Worm (Caenorhabditis elegans) whole organism, midembryonic: ENCODE results near the gene ugt-47.

ENCODE experiments used
- T22C8.4 ChIP-seq: fragments of 200-800 bp; sonication (Bioruptor generic); IDR thresholded peaks from 2 replicates; pipeline ENCODE4 v1.3.6; 2022; ENCODE audit warnings: missing genetic modification characterization, missing compliant biosample characterization
- cog-1 ChIP-seq: sonication (generic microtip); optimal IDR thresholded peaks from 2 replicates; lab custom pipeline; 2016; ENCODE audit warnings: missing genetic modification characterization, missing compliant biosample characterization
- flt-1 ChIP-seq: fragments of 200-800 bp; sonication (Bioruptor generic); IDR thresholded peaks from 2 replicates; pipeline ENCODE4 v1.3.6; 2022; ENCODE audit warnings: missing genetic modification characterization, missing compliant biosample characterization
- klf-2 ChIP-seq: fragments of 200-800 bp; sonication (Bioruptor generic); conservative IDR thresholded peaks from 2 replicates; pipeline ENCODE4 v1.3.6; 2022; ENCODE audit warnings: missing genetic modification reagents, missing genetic modification characterization, missing compliant biosample characterization
- med-1 ChIP-seq: sonication (generic microtip); optimal IDR thresholded peaks from 2 replicates; lab custom pipeline; 2017; ENCODE audit warnings: missing genetic modification characterization, mild to moderate bottlenecking, missing compliant biosample characterization, antibody characterized with exemption, missing genetic modification reagents; ENCODE audit not compliant: insufficient read depth
- ref-1 ChIP-seq: fragments of 200-800 bp; sonication (Bioruptor generic); conservative IDR thresholded peaks from 2 replicates; pipeline ENCODE4 v1.3.6; 2022; ENCODE audit warnings: missing genetic modification reagents, missing genetic modification characterization, missing compliant biosample characterization
- tab-1 ChIP-seq: fragments of 200-800 bp; sonication (Bioruptor generic); IDR thresholded peaks from 2 replicates; pipeline ENCODE4 v1.3.6; 2022; ENCODE audit warnings: missing genetic modification characterization, missing compliant biosample characterization
- ztf-23 ChIP-seq: fragments of 200-800 bp; sonication (Bioruptor generic); IDR thresholded peaks from 2 replicates; pipeline ENCODE4 v1.3.6; 2022; ENCODE audit warnings: missing genetic modification reagents, missing genetic modification characterization, missing compliant biosample characterization
- ztf-29 ChIP-seq: fragments of 200-800 bp; sonication (Bioruptor generic); IDR thresholded peaks from 2 replicates; pipeline ENCODE4 v1.3.6; 2022; ENCODE audit warnings: missing genetic modification reagents, missing genetic modification characterization, missing compliant biosample characterization

ugt-47 gene

ce11 chrV:10098429-10098828, at the start of gene ugt-47:
Gene ugt-47, minus strand, starts transcription at chrV:10098597.
- TF ChIP-seq med-1 (GFP tag; lab: Kevin White, UChicago): no peak
- no peak for TF ChIP-seq flt-1 (GFP tag; lab: Robert Waterston, UW)
- no peak for TF ChIP-seq cog-1
- no peak for TF ChIP-seq tab-1 (GFP tag; lab: Robert Waterston, UW)
- TF ChIP-seq ref-1 (GFP tag; lab: Robert Waterston, UW): no peak

ce11 chrV:10146787-10147186, 48.4 kb upstream of the ugt-47 start:
- TF ChIP-seq tab-1 (GFP tag; lab: Robert Waterston, UW) (no peak), med-1 (GFP tag; lab: Kevin White, UChicago) (no peak), ztf-29 (GFP tag; lab: Robert Waterston, UW) (no peak), klf-2 (GFP tag; lab: Robert Waterston, UW) (no peak), cog-1 (no peak), T22C8.4 (GFP tag; lab: Robert Waterston, UW) (no peak), ref-1 (GFP tag; lab: Robert Waterston, UW) (no peak), flt-1 (GFP tag; lab: Robert Waterston, UW) (no peak), ztf-23 (GFP tag; lab: Robert Waterston, UW) (no peak)

- TF ChIP-seq tab-1 (GFP tag; lab: Robert Waterston, UW): no peak
- TF ChIP-seq ref-1 (GFP tag; lab: Robert Waterston, UW): no peak
- no peak for TF ChIP-seq T22C8.4 (GFP tag; lab: Robert Waterston, UW)
- no peak for TF ChIP-seq cog-1
- no peak for TF ChIP-seq ztf-23 (GFP tag; lab: Robert Waterston, UW)
- no peak for TF ChIP-seq ztf-29 (GFP tag; lab: Robert Waterston, UW)
- no peak for TF ChIP-seq med-1 (GFP tag; lab: Kevin White, UChicago)
- no peak for TF ChIP-seq flt-1 (GFP tag; lab: Robert Waterston, UW)
Observed at ce11 chrV:10145653-10146052, 47.3 kb upstream of the ugt-47 start, which contains the start of gene C51E3.9. Gene C51E3.9, plus strand, starts transcription at chrV:10145953.

ce11 chrV:10134077-10134693, 35.8 kb upstream of the ugt-47 start, which contains the start of the genes C08B6.18, wdr-20 and C08B6.8:
Gene C08B6.18, minus strand, starts transcription at chrV:10134127.
Gene wdr-20, minus strand, starts transcription at chrV:10134158.
Gene C08B6.8, plus strand, starts transcription at chrV:10134643.
- TF ChIP-seq tab-1 (GFP tag; lab: Robert Waterston, UW) (no peak), cog-1 (no peak)

ce11 chrV:10133277-10133676, 34.9 kb upstream of the ugt-47 start:
- TF ChIP-seq ztf-29 (GFP tag; lab: Robert Waterston, UW) (no peak), klf-2 (GFP tag; lab: Robert Waterston, UW) (no peak)

- no peak for TF ChIP-seq ref-1 (GFP tag; lab: Robert Waterston, UW)
- TF ChIP-seq T22C8.4 (GFP tag; lab: Robert Waterston, UW): no peak
- TF ChIP-seq tab-1 (GFP tag; lab: Robert Waterston, UW): no peak
- no peak for TF ChIP-seq ztf-23 (GFP tag; lab: Robert Waterston, UW)
- TF ChIP-seq cog-1: no peak
- no peak for TF ChIP-seq klf-2 (GFP tag; lab: Robert Waterston, UW)
- TF ChIP-seq ztf-29 (GFP tag; lab: Robert Waterston, UW): no peak
- no peak for TF ChIP-seq flt-1 (GFP tag; lab: Robert Waterston, UW)
- no peak for TF ChIP-seq med-1 (GFP tag; lab: Kevin White, UChicago)
Observed at ce11 chrV:10130195-10130594, 31.8 kb upstream of the ugt-47 start, which contains the start of gene aos-1. Gene aos-1, minus strand, starts transcription at chrV:10130295.

- TF ChIP-seq cog-1 (no peak), ztf-23 (GFP tag; lab: Robert Waterston, UW) (no peak), med-1 (GFP tag; lab: Kevin White, UChicago) (no peak), tab-1 (GFP tag; lab: Robert Waterston, UW) (no peak), flt-1 (GFP tag; lab: Robert Waterston, UW) (no peak), ztf-29 (GFP tag; lab: Robert Waterston, UW) (no peak), ref-1 (GFP tag; lab: Robert Waterston, UW) (no peak), T22C8.4 (GFP tag; lab: Robert Waterston, UW) (no peak), klf-2 (GFP tag; lab: Robert Waterston, UW) (no peak)
Observed at ce11 chrV:10124799-10125548, 26.6 kb upstream of the ugt-47 start, which contains the start of gene C08B6.10. Gene C08B6.10, plus strand, starts transcription at chrV:10125498.

ce11 chrV:10123324-10123723, 24.9 kb upstream of the ugt-47 start, which contains the start of gene C08B6.6:
Gene C08B6.6, plus strand, starts transcription at chrV:10123624.
- TF ChIP-seq flt-1 (GFP tag; lab: Robert Waterston, UW) (no peak), ztf-23 (GFP tag; lab: Robert Waterston, UW) (no peak), ref-1 (GFP tag; lab: Robert Waterston, UW) (no peak), klf-2 (GFP tag; lab: Robert Waterston, UW) (no peak), cog-1 (no peak), ztf-29 (GFP tag; lab: Robert Waterston, UW) (no peak), T22C8.4 (GFP tag; lab: Robert Waterston, UW) (no peak), med-1 (GFP tag; lab: Kevin White, UChicago) (no peak), tab-1 (GFP tag; lab: Robert Waterston, UW) (no peak)

ce11 chrV:10122670-10123069, 24.3 kb upstream of the ugt-47 start, which contains the start of gene srxa-19:
Gene srxa-19, minus strand, starts transcription at chrV:10122770.
- TF ChIP-seq ztf-29 (GFP tag; lab: Robert Waterston, UW) (no peak), tab-1 (GFP tag; lab: Robert Waterston, UW) (no peak), cog-1 (no peak), med-1 (GFP tag; lab: Kevin White, UChicago) (no peak), klf-2 (GFP tag; lab: Robert Waterston, UW) (no peak), T22C8.4 (GFP tag; lab: Robert Waterston, UW) (no peak), ref-1 (GFP tag; lab: Robert Waterston, UW) (no peak), flt-1 (GFP tag; lab: Robert Waterston, UW) (no peak)
